Fruit fly (Drosophila melanogaster) whole organism, prepupa: ENCODE results near the gene SmD2.

Experiments used
- CG10669 ChIP-seq: fragments of 200-800 bp; sonication (Bioruptor generic); optimal IDR thresholded peaks from 3 replicates; lab custom pipeline; 2018; ENCODE audit warnings: missing biosample characterization, mild to moderate bottlenecking, missing genetic modification characterization, moderate library complexity
- CG4318 ChIP-seq: fragments of 200-800 bp; sonication (Bioruptor generic); optimal IDR thresholded peaks from 3 replicates; lab custom pipeline; 2017; ENCODE audit warnings: missing biosample characterization, mild to moderate bottlenecking, missing genetic modification characterization
- CG8119 ChIP-seq: fragments of 200-800 bp; sonication (Bioruptor generic); IDR thresholded peaks from 3 replicates; pipeline ENCODE4 v1.3.6; 2022; ENCODE audit warnings: missing biosample characterization, missing genetic modification characterization
- Met ChIP-seq: fragments of 200-800 bp; sonication (Bioruptor generic); optimal IDR thresholded peaks from 3 replicates; lab custom pipeline; 2016; ENCODE audit warnings: missing biosample characterization, missing genetic modification characterization
- Sox102F ChIP-seq: fragments of 200-800 bp; sonication (Bioruptor generic); optimal IDR thresholded peaks from 2 replicates; lab custom pipeline; 2016; ENCODE audit warnings: missing biosample characterization, mild to moderate bottlenecking, missing genetic modification characterization
- Sox15 ChIP-seq: fragments of 200-800 bp; sonication (Bioruptor generic); optimal IDR thresholded peaks from 3 replicates; lab custom pipeline; 2016; ENCODE audit warnings: missing biosample characterization, missing genetic modification characterization
- topi ChIP-seq: fragments of 200-800 bp; sonication (Bioruptor generic); optimal IDR thresholded peaks from 3 replicates; lab custom pipeline; 2016; ENCODE audit warnings: missing biosample characterization, missing genetic modification characterization
- vri ChIP-seq: fragments of 200-800 bp; sonication (Bioruptor generic); optimal IDR thresholded peaks from 3 replicates; lab custom pipeline; 2016; ENCODE audit warnings: missing biosample characterization, mild to moderate bottlenecking, missing genetic modification characterization

DNA sequence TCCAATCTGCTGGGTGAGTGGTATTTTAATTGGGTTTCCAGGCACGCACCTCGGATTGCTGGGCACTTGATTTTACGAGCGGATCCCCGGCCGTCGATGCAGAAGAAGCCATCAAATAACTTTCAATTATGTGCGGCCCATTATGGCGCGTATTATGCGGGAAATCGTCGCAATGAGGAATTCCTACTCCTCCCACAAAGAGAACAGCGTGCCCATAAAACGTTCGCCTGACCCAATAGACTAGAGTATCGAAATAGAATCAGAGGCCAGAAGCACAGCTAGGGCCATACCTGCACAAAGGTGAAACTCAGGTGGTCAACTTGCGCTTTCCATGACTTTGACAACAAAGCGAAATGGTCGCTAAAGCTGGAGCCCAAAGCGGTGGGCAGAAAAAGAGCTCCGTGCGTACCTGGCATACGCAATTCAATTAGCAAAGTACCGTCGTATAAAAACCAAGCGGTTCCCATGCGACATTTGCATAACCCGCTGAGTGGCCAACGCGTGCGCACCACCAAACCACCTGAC is 15.9 kb downstream of the SmD2 start, which contains the start of gene Osi18:
- TF ChIP-seq Sox102F (GFP tag; lab: Kevin White, UChicago) (no peak), CG10669 (GFP tag; lab: Kevin White, UChicago) (no peak), topi (GFP tag; lab: Kevin White, UChicago) (no peak), CG4318 (GFP tag; lab: Kevin White, UChicago) (no peak), Sox15 (GFP tag; lab: Kevin White, UChicago) (no peak), Met (GFP tag; lab: Kevin White, UChicago) (no peak), vri (no peak), CG8119 (GFP tag; lab: Robert Waterston, UW) (no peak)
